Worm (Caenorhabditis elegans) whole organism, L1 larva: ENCODE measurements around the gene R12B2.6.

Experiments
- C34B4.2 ChIP-seq: sonication (generic microtip); optimal IDR thresholded peaks from 2 replicates; lab custom pipeline; 2017; ENCODE audit warnings: mild to moderate bottlenecking, missing genetic modification characterization, missing compliant biosample characterization
- aha-1 ChIP-seq: fragments of 150-350 bp; optimal IDR thresholded peaks from 2 replicates; lab custom pipeline; 2014; ENCODE audit warnings: missing biosample characterization, missing genetic modification characterization
- alr-1 ChIP-seq: fragments of 200-800 bp; sonication (Bioruptor generic); optimal IDR thresholded peaks from 2 replicates; lab custom pipeline; 2018; ENCODE audit warnings: borderline replicate concordance, mild to moderate bottlenecking, missing genetic modification characterization, missing compliant biosample characterization
- aly-2 ChIP-seq: fragments of 150-350 bp; optimal IDR thresholded peaks from 2 replicates; lab custom pipeline; 2014; ENCODE audit warnings: missing biosample characterization, missing genetic modification characterization
- blmp-1 ChIP-seq: fragments of 150-350 bp; optimal IDR thresholded peaks from 2 replicates; lab custom pipeline; 2014; ENCODE audit warnings: missing biosample characterization, missing genetic modification characterization
- ceh-63 ChIP-seq: fragments of 200-800 bp; sonication (Bioruptor generic); optimal IDR thresholded peaks from 2 replicates; lab custom pipeline; 2018; ENCODE audit warnings: mild to moderate bottlenecking, missing genetic modification characterization, missing compliant biosample characterization
- ceh-82 ChIP-seq, 3 experiments: fragments of 150-350 bp in 1 of 3; sonication (generic microtip) in 2 of 3; optimal IDR thresholded peaks; 2 replicates each; lab custom pipeline; 2014 to 2017; ENCODE audit warnings: missing biosample characterization in 3 of 3, missing genetic modification characterization in 3 of 3
- ceh-88 ChIP-seq: fragments of 200-800 bp; sonication (Bioruptor generic); IDR thresholded peaks from 2 replicates; pipeline ENCODE4 v1.3.6; 2022; ENCODE audit warnings: missing genetic modification characterization, missing compliant biosample characterization
- ceh-90 ChIP-seq: sonication (generic microtip); optimal IDR thresholded peaks from 2 replicates; lab custom pipeline; 2016; ENCODE audit warnings: missing genetic modification characterization, missing compliant biosample characterization
- efl-1 ChIP-seq, 4 experiments: fragments of 150-350 bp; optimal IDR thresholded peaks in 3 of 4; peaks in 1 of 4; 1 replicate in 1 of 4; 2 replicates in 3 of 4; lab custom pipeline; 2014; ENCODE audit warnings: missing biosample characterization in 2 of 4, missing genetic modification characterization in 2 of 4, missing genetic modification reagents in 2 of 4
- egl-13 ChIP-seq: sonication (generic microtip); optimal IDR thresholded peaks from 2 replicates; lab custom pipeline; 2016; ENCODE audit warnings: missing genotype, missing genetic modification reagents, missing genetic modification characterization, missing compliant biosample characterization
- egl-27 ChIP-seq, 2 experiments: fragments of 150-350 bp in 1 of 2; sonication (generic microtip); optimal IDR thresholded peaks; 3 replicates each; lab custom pipeline; 2017 to 2018; ENCODE audit warnings: missing biosample characterization in 2 of 2, missing genetic modification characterization in 2 of 2, missing genetic modification reagents in 2 of 2
- ets-5 ChIP-seq: fragments of 200-800 bp; sonication (Bioruptor generic); IDR thresholded peaks from 2 replicates; pipeline ENCODE4 v1.3.6; 2022; ENCODE audit warnings: missing genetic modification characterization, missing compliant biosample characterization
- fkh-10 ChIP-seq: sonication (generic microtip); optimal IDR thresholded peaks from 2 replicates; lab custom pipeline; 2017; ENCODE audit warnings: missing biosample characterization, missing genetic modification reagents, missing genetic modification characterization
- fkh-4 ChIP-seq: sonication (generic microtip); optimal IDR thresholded peaks from 2 replicates; lab custom pipeline; 2016; ENCODE audit warnings: missing compliant biosample characterization, missing genetic modification characterization, borderline replicate concordance
- grh-1 ChIP-seq: fragments of 200-800 bp; sonication (Bioruptor generic); IDR thresholded peaks from 2 replicates; pipeline ENCODE4 v1.3.6; 2022; ENCODE audit warnings: missing genetic modification reagents, missing genetic modification characterization, missing compliant biosample characterization
- hlh-17 ChIP-seq: fragments of 200-800 bp; sonication (Bioruptor generic); optimal IDR thresholded peaks from 2 replicates; lab custom pipeline; 2018; ENCODE audit warnings: missing genetic modification characterization, mild to moderate bottlenecking, missing compliant biosample characterization, moderate library complexity, borderline replicate concordance
- hlh-4 ChIP-seq: sonication (generic microtip); optimal IDR thresholded peaks from 2 replicates; lab custom pipeline; 2016; ENCODE audit warnings: mild to moderate bottlenecking, missing genetic modification characterization, missing compliant biosample characterization
- irx-1 ChIP-seq: sonication (generic microtip); optimal IDR thresholded peaks from 2 replicates; lab custom pipeline; 2016; ENCODE audit warnings: missing genetic modification characterization, missing compliant biosample characterization
- isw-1 ChIP-seq: fragments of 200-800 bp; sonication (Bioruptor generic); IDR thresholded peaks from 2 replicates; pipeline ENCODE4 v1.3.6; 2022; ENCODE audit warnings: missing genetic modification characterization, missing compliant biosample characterization
- jun-1 ChIP-seq: fragments of 150-350 bp; optimal IDR thresholded peaks from 2 replicates; lab custom pipeline; 2014; ENCODE audit warnings: missing biosample characterization, missing genetic modification reagents, missing genetic modification characterization
- lin-13 ChIP-seq: fragments of 150-350 bp; optimal IDR thresholded peaks from 2 replicates; lab custom pipeline; 2014; ENCODE audit warnings: missing biosample characterization, missing genetic modification reagents, missing genetic modification characterization
- lin-14 ChIP-seq: fragments of 200-800 bp; sonication (Bioruptor generic); optimal IDR thresholded peaks from 2 replicates; lab custom pipeline; 2018; ENCODE audit warnings: mild to moderate bottlenecking, missing genetic modification characterization, moderate library complexity, missing compliant biosample characterization
- lir-3 ChIP-seq: sonication (generic microtip); optimal IDR thresholded peaks from 2 replicates; lab custom pipeline; 2016; ENCODE audit warnings: mild to moderate bottlenecking, missing genetic modification characterization, moderate library complexity, missing compliant biosample characterization; ENCODE audit not compliant: poor library complexity
- lsy-2 ChIP-seq, 2 experiments: fragments of 150-350 bp; optimal IDR thresholded peaks; 2 replicates each; lab custom pipeline; 2014; ENCODE audit warnings: missing biosample characterization in 2 of 2, missing genetic modification characterization in 2 of 2
- mab-9 ChIP-seq: fragments of 200-800 bp; sonication (Bioruptor generic); IDR thresholded peaks from 2 replicates; pipeline ENCODE4 v1.3.6; 2022; ENCODE audit warnings: missing genetic modification reagents, missing genetic modification characterization, missing compliant biosample characterization
- mep-1 ChIP-seq: fragments of 150-350 bp; optimal IDR thresholded peaks from 2 replicates; lab custom pipeline; 2014; ENCODE audit warnings: missing biosample characterization, missing genetic modification characterization
- nhr-11 ChIP-seq: fragments of 150-350 bp; optimal IDR thresholded peaks from 2 replicates; lab custom pipeline; 2014; ENCODE audit warnings: missing biosample characterization, missing genetic modification characterization
- nhr-12 ChIP-seq: sonication (generic microtip); optimal IDR thresholded peaks from 2 replicates; lab custom pipeline; 2017; ENCODE audit warnings: missing biosample characterization, missing genetic modification characterization
- nhr-19 ChIP-seq: fragments of 200-800 bp; sonication (Bioruptor generic); conservative IDR thresholded peaks from 2 replicates; pipeline ENCODE4 v1.3.6; 2022; ENCODE audit warnings: missing genetic modification characterization, missing compliant biosample characterization
- nhr-20 ChIP-seq: sonication (generic microtip); optimal IDR thresholded peaks from 2 replicates; lab custom pipeline; 2016; ENCODE audit warnings: mild to moderate bottlenecking, missing genetic modification characterization, missing compliant biosample characterization
- nhr-237 ChIP-seq: fragments of 150-350 bp; optimal IDR thresholded peaks from 2 replicates; lab custom pipeline; 2014; ENCODE audit warnings: missing biosample characterization, missing genetic modification characterization
- nhr-47 ChIP-seq: sonication (generic microtip); optimal IDR thresholded peaks from 2 replicates; lab custom pipeline; 2016; ENCODE audit warnings: mild to moderate bottlenecking, missing genetic modification characterization, moderate library complexity, missing compliant biosample characterization
- nhr-71 ChIP-seq: sonication (generic microtip); optimal IDR thresholded peaks from 2 replicates; lab custom pipeline; 2016; ENCODE audit warnings: mild to moderate bottlenecking, missing genetic modification characterization, moderate library complexity, missing compliant biosample characterization
- nhr-76 ChIP-seq: sonication (generic microtip); optimal IDR thresholded peaks from 2 replicates; lab custom pipeline; 2017; ENCODE audit warnings: missing biosample characterization, missing genetic modification characterization
- nhr-77 ChIP-seq: fragments of 150-350 bp; optimal IDR thresholded peaks from 2 replicates; lab custom pipeline; 2014; ENCODE audit warnings: missing biosample characterization, missing genetic modification characterization
- nhr-84 ChIP-seq: sonication (generic microtip); optimal IDR thresholded peaks from 2 replicates; lab custom pipeline; 2017; ENCODE audit warnings: missing biosample characterization, missing genetic modification characterization
- pag-3 ChIP-seq: sonication (generic microtip); optimal IDR thresholded peaks from 2 replicates; lab custom pipeline; 2017; ENCODE audit warnings: missing genetic modification characterization, mild to moderate bottlenecking, missing compliant biosample characterization, antibody characterized with exemption, borderline replicate concordance; ENCODE audit not compliant: insufficient read depth
- pqm-1 ChIP-seq: sonication (generic microtip); optimal IDR thresholded peaks from 3 replicates; lab custom pipeline; 2017; ENCODE audit warnings: missing biosample characterization, missing genetic modification characterization
- rnt-1 ChIP-seq: sonication (generic microtip); optimal IDR thresholded peaks from 2 replicates; lab custom pipeline; 2016; ENCODE audit warnings: mild to moderate bottlenecking, missing genetic modification characterization, moderate library complexity, missing compliant biosample characterization
- skn-1 ChIP-seq: fragments of 150-350 bp; optimal IDR thresholded peaks from 2 replicates; lab custom pipeline; 2014; ENCODE audit warnings: missing biosample characterization, missing genetic modification characterization
- snu-23 ChIP-seq: sonication (generic microtip); optimal IDR thresholded peaks from 2 replicates; lab custom pipeline; 2016; ENCODE audit warnings: missing genetic modification characterization, missing compliant biosample characterization
- sptf-1 ChIP-seq: fragments of 150-350 bp; optimal IDR thresholded peaks from 2 replicates; lab custom pipeline; 2014; ENCODE audit warnings: missing biosample characterization, missing genetic modification characterization
- swsn-7 ChIP-seq: sonication (generic microtip); optimal IDR thresholded peaks from 2 replicates; lab custom pipeline; 2016; ENCODE audit warnings: missing genetic modification characterization, missing compliant biosample characterization
- tbx-2 ChIP-seq: sonication (generic microtip); optimal IDR thresholded peaks from 2 replicates; lab custom pipeline; 2016; ENCODE audit warnings: missing genetic modification characterization, missing compliant biosample characterization
- tlp-1 ChIP-seq: fragments of 150-350 bp; optimal IDR thresholded peaks from 2 replicates; lab custom pipeline; 2014; ENCODE audit warnings: missing biosample characterization, missing genetic modification characterization
- unc-62 ChIP-seq: fragments of 150-350 bp; optimal IDR thresholded peaks from 2 replicates; lab custom pipeline; 2014; ENCODE audit warnings: missing biosample characterization, missing genetic modification reagents, missing genetic modification characterization
- unc-86 ChIP-seq: sonication (generic microtip); optimal IDR thresholded peaks from 2 replicates; lab custom pipeline; 2016; ENCODE audit warnings: missing genetic modification characterization, missing compliant biosample characterization
- xbp-1 ChIP-seq: sonication (generic microtip); optimal IDR thresholded peaks from 2 replicates; lab custom pipeline; 2016; ENCODE audit warnings: missing genetic modification characterization, missing compliant biosample characterization
- ztf-11 ChIP-seq, 2 experiments: sonication (generic microtip); optimal IDR thresholded peaks; 2 replicates each; lab custom pipeline; 2016 to 2017; ENCODE audit warnings: missing genetic modification characterization in 2 of 2, missing biosample characterization in 1 of 2, missing compliant biosample characterization in 1 of 2

Gene R12B2.6

DNA sequence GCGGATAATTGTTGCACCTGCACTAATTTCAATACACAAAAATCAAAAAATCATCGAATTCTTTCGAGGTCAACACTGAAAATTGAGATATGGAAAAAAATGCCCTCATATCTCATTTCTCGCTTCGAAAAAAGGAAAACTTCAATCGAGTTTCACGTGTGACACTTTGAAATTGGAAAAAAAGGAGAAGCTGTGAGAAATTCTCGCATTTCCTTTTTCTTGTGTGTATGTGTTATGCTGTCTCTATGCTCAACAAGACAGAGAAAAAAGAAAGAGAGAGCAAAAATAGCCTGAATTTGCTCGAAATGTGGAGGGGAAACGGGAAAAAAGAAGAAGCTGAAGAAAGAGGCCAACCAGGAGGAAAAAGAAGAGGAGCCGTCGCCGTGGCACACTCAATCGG lies 12.5 kb upstream of the R12B2.6 start:
- peak in 1 of 2 experiments; percentile 5 for TF ChIP-seq lsy-2 (tag; optimal IDR thresholded peaks at IDR 0.05; lab: Kevin White, UChicago)
- TF ChIP-seq hlh-4 = no peak
- no peak for TF ChIP-seq grh-1
- TF ChIP-seq ztf-11 (tag; optimal IDR thresholded peaks at IDR 0.05; lab: Kevin White, UChicago) = no peak
- no peak for TF ChIP-seq snu-23
- TF ChIP-seq mep-1 (tag; lab: Kevin White, UChicago) = no peak
- TF ChIP-seq nhr-77 (tag; lab: Kevin White, UChicago) = no peak
- peak in 1 of 3 experiments; percentile 38 for TF ChIP-seq ceh-82 (tag; optimal IDR thresholded peaks at IDR 0.05; lab: Kevin White, UChicago)
- peak; percentile 78 for TF ChIP-seq fkh-10 (GFP tag; lab: Kevin White, UChicago)
- peak; percentile 77 for TF ChIP-seq lin-14 (GFP tag; lab: Kevin White, UChicago)
- TF ChIP-seq nhr-84 (tag; lab: Kevin White, UChicago) = no peak
- no peak for TF ChIP-seq C34B4.2 (tag; lab: Kevin White, UChicago)
- no peak for TF ChIP-seq ceh-63 (GFP tag; lab: Kevin White, UChicago)
- no peak for TF ChIP-seq irx-1 (tag; lab: Kevin White, UChicago)
- peak; percentile 20 for TF ChIP-seq nhr-71 (tag; lab: Kevin White, UChicago)
- no peak for TF ChIP-seq mab-9 (GFP tag; lab: Robert Waterston, UW)
- TF ChIP-seq efl-1 (optimal IDR thresholded peaks at IDR 0.05; lab: Kevin White, UChicago) = no peak
- peak in 1 of 2 experiments; percentile 27 for TF ChIP-seq efl-1 (GFP tag; optimal IDR thresholded peaks at IDR 0.05 in 1 of 2; lab: Kevin White, UChicago)
- TF ChIP-seq nhr-47 (tag; lab: Kevin White, UChicago) = peak; percentile 11

- TF ChIP-seq blmp-1 (tag; lab: Kevin White, UChicago) (no peak), egl-13 (peak; percentile 60), unc-86 (tag; lab: Kevin White, UChicago) (peak; percentile 82), pag-3 (peak; percentile 29), ceh-63 (GFP tag; lab: Kevin White, UChicago) (no peak), nhr-76 (tag; lab: Kevin White, UChicago) (no peak), isw-1 (peak; percentile 51), aly-2 (tag; lab: Kevin White, UChicago) (no peak), tlp-1 (tag; lab: Kevin White, UChicago) (no peak), fkh-4 (tag; lab: Kevin White, UChicago) (no peak), nhr-77 (tag; lab: Kevin White, UChicago) (no peak), lir-3 (tag; lab: Kevin White, UChicago) (no peak), sptf-1 (tag; lab: Kevin White, UChicago) (no peak), tbx-2 (peak; percentile 62), ceh-90 (tag; lab: Kevin White, UChicago) (no peak), nhr-71 (tag; lab: Kevin White, UChicago) (peak; percentile 88), egl-27 (tag; optimal IDR thresholded peaks at IDR 0.05; lab: Kevin White, UChicago) (peak in 1 of 2 experiments; percentile 46), skn-1 (tag; lab: Kevin White, UChicago) (peak; percentile 52), mab-9 (GFP tag; lab: Robert Waterston, UW) (0 out of 2 replicates have a peak, but pooled peaks have one; percentile 49), lin-13 (GFP tag; lab: Kevin White, UChicago) (peak; percentile 7), nhr-237 (no peak), swsn-7 (tag; lab: Kevin White, UChicago) (peak; percentile 78), nhr-11 (peak; percentile 3), snu-23 (peak; percentile 75), nhr-19 (GFP tag; lab: Robert Waterston, UW) (0 out of 2 replicates have a peak, but pooled peaks have one; percentile 27), pqm-1 (tag; lab: Kevin White, UChicago) (no peak), aha-1 (tag; lab: Kevin White, UChicago) (no peak), nhr-20 (tag; lab: Kevin White, UChicago) (peak; percentile 37), xbp-1 (peak; percentile 58), alr-1 (tag; lab: Kevin White, UChicago) (no peak), hlh-17 (no peak), ceh-88 (GFP tag; lab: Robert Waterston, UW) (0 out of 2 replicates have a peak, but pooled peaks have one; percentile 26), nhr-12 (tag; lab: Kevin White, UChicago) (no peak), ceh-82 (tag; optimal IDR thresholded peaks at IDR 0.05; lab: Kevin White, UChicago) (peak in 2 of 3 experiments; percentile 37 to 73), unc-62 (no peak), ets-5 (no peak), jun-1 (tag; lab: Kevin White, UChicago) (peak; percentile 4), rnt-1 (tag; lab: Kevin White, UChicago) (peak; percentile 47)
Measured at ce11 chrIII:5845483-5845882, 11.5 kb upstream of the R12B2.6 start.
